Worm (Caenorhabditis elegans) whole organism, mixed stage, embryonic: Measurements from ENCODE around the gene dmsr-1.

ENCODE experiments used
- hlh-1 ChIP-seq: fragments of 150-350 bp; optimal IDR thresholded peaks from 2 replicates; lab custom pipeline; 2014; ENCODE audit warnings: missing biosample characterization, missing genetic modification reagents, missing genetic modification characterization
- lin-13 ChIP-seq: fragments of 150-350 bp; optimal IDR thresholded peaks from 2 replicates; lab custom pipeline; 2014; ENCODE audit warnings: missing biosample characterization, missing genetic modification characterization
- lsy-2 ChIP-seq: fragments of 150-350 bp; optimal IDR thresholded peaks from 2 replicates; lab custom pipeline; 2014; ENCODE audit warnings: missing biosample characterization, missing genetic modification characterization
- nhr-12 ChIP-seq: fragments of 150-350 bp; optimal IDR thresholded peaks from 2 replicates; lab custom pipeline; 2014; ENCODE audit warnings: missing biosample characterization, missing genetic modification characterization
- nhr-237 ChIP-seq: fragments of 150-350 bp; optimal IDR thresholded peaks from 2 replicates; lab custom pipeline; 2014; ENCODE audit warnings: missing biosample characterization, missing genetic modification characterization
- nhr-76 ChIP-seq: sonication (generic microtip); optimal IDR thresholded peaks from 2 replicates; lab custom pipeline; 2017; ENCODE audit warnings: missing biosample characterization, missing genetic modification characterization
- ztf-11 ChIP-seq: fragments of 150-350 bp; optimal IDR thresholded peaks from 2 replicates; lab custom pipeline; 2014; ENCODE audit warnings: missing biosample characterization, missing genetic modification characterization

ce11 chrV:11490382-11490781, 51.8 kb downstream of the dmsr-1 start, which contains the start of gene dhs-19:
- no peak for TF ChIP-seq nhr-237 (tag; lab: Kevin White, UChicago)
- no peak for TF ChIP-seq ztf-11 (tag; lab: Kevin White, UChicago)
- TF ChIP-seq nhr-76: no peak
- TF ChIP-seq lsy-2: no peak
- TF ChIP-seq hlh-1 (tag; lab: Kevin White, UChicago): no peak
- no peak for TF ChIP-seq nhr-12 (tag; lab: Kevin White, UChicago)
- TF ChIP-seq lin-13 (tag; lab: Kevin White, UChicago): no peak
